Worm (Caenorhabditis elegans) whole organism, early embryonic: ENCODE results near the gene sup-36.

ENCODE experiments used
- aly-1 ChIP-seq: sonication (generic microtip); optimal IDR thresholded peaks from 2 replicates; lab custom pipeline; 2016; ENCODE audit warnings: missing genetic modification characterization, missing compliant biosample characterization
- tbx-37 ChIP-seq: fragments of 200-800 bp; sonication (Bioruptor generic); conservative IDR thresholded peaks from 2 replicates; pipeline ENCODE4 v1.3.6; 2022; ENCODE audit warnings: missing genetic modification reagents, missing genetic modification characterization, missing compliant biosample characterization

ce11 chrIV:6648625-6649024, 47.2 kb downstream of the sup-36 start:
- TF ChIP-seq aly-1 (tag; lab: Kevin White, UChicago) = no peak
- TF ChIP-seq tbx-37 (GFP tag; lab: Robert Waterston, UW) = no peak
